Worm (Caenorhabditis elegans) whole organism, late embryonic: ENCODE data around the gene unc-10.

Experiments
- K02D7.2 ChIP-seq: sonication (generic microtip); optimal IDR thresholded peaks from 2 replicates; lab custom pipeline; 2017; ENCODE audit warnings: mild to moderate bottlenecking, missing genetic modification characterization, missing compliant biosample characterization
- T23F11.4 ChIP-seq: fragments of 200-800 bp; sonication (Bioruptor generic); optimal IDR thresholded peaks from 2 replicates; lab custom pipeline; 2018; ENCODE audit warnings: mild to moderate bottlenecking, missing genetic modification characterization, missing compliant biosample characterization
- Y22D7AL.16 ChIP-seq: sonication (generic microtip); optimal IDR thresholded peaks from 2 replicates; lab custom pipeline; 2016; ENCODE audit warnings: missing genetic modification characterization, missing compliant biosample characterization
- ama-1 ChIP-seq: fragments of 150-350 bp; optimal IDR thresholded peaks from 2 replicates; lab custom pipeline; 2014
- dmd-4 ChIP-seq: sonication (generic microtip); optimal IDR thresholded peaks from 2 replicates; lab custom pipeline; 2016; ENCODE audit warnings: borderline replicate concordance, missing genetic modification characterization, missing compliant biosample characterization
- ets-4 ChIP-seq: sonication (generic microtip); optimal IDR thresholded peaks from 2 replicates; lab custom pipeline; 2016; ENCODE audit warnings: missing genetic modification characterization, missing compliant biosample characterization
- fkh-6 ChIP-seq: sonication (generic microtip); optimal IDR thresholded peaks from 2 replicates; lab custom pipeline; 2016; ENCODE audit warnings: missing genetic modification characterization, missing compliant biosample characterization
- pag-3 ChIP-seq: sonication (generic microtip); optimal IDR thresholded peaks from 2 replicates; lab custom pipeline; 2016; ENCODE audit warnings: missing compliant biosample characterization, missing genetic modification characterization, borderline replicate concordance
- pat-9 ChIP-seq: fragments of 200-800 bp; sonication (Bioruptor generic); optimal IDR thresholded peaks from 2 replicates; lab custom pipeline; 2018; ENCODE audit warnings: mild to moderate bottlenecking, missing genetic modification characterization, moderate library complexity, missing compliant biosample characterization
- pros-1 ChIP-seq: fragments of 150-350 bp; optimal IDR thresholded peaks from 2 replicates; lab custom pipeline; 2014; ENCODE audit warnings: missing biosample characterization, missing genetic modification reagents, missing genetic modification characterization
- rnt-1 ChIP-seq: sonication (generic microtip); optimal IDR thresholded peaks from 2 replicates; lab custom pipeline; 2016; ENCODE audit warnings: missing genetic modification characterization, missing compliant biosample characterization

DNA sequence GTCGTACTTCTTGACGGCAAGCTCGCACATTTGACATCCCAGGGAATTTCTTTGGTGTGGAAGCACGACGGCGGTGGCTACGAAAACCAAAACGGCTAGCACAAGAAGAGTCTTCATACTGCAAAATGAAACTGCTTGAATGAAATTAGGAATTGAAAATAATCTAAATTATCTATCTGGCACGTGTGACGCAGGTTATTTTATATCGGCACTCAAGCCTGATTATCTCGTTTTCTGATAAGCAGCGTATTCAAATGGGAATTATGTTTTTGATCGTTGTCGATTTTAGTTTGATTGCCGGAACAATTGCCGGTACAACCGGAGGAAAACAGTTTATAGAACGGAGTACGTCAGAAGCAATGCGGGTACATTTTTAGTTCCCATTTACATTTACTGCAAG is 38.5 kb upstream of the unc-10 start, which contains the start of gene spp-4:
- no peak for TF ChIP-seq ama-1
- TF ChIP-seq T23F11.4 (GFP tag; lab: Kevin White, UChicago) = no peak
- TF ChIP-seq K02D7.2 (tag; lab: Kevin White, UChicago) = no peak
- no peak for TF ChIP-seq ets-4 (tag; lab: Kevin White, UChicago)
- no peak for TF ChIP-seq pat-9
- no peak for TF ChIP-seq fkh-6 (tag; lab: Kevin White, UChicago)
- no peak for TF ChIP-seq pag-3 (tag; lab: Kevin White, UChicago)
- TF ChIP-seq dmd-4 (tag; lab: Kevin White, UChicago) = no peak
- TF ChIP-seq pros-1 = no peak
- TF ChIP-seq rnt-1 (tag; lab: Kevin White, UChicago) = no peak
- no peak for TF ChIP-seq Y22D7AL.16
